Worm (Caenorhabditis elegans) whole organism, early embryonic: ENCODE results near the gene R02D5.6.

Experiments used
- B0310.2 ChIP-seq: sonication (generic microtip); optimal IDR thresholded peaks from 2 replicates; lab custom pipeline; 2016; ENCODE audit warnings: mild to moderate bottlenecking, missing genetic modification characterization, missing compliant biosample characterization
- F13C5.2 ChIP-seq: sonication (generic microtip); optimal IDR thresholded peaks from 2 replicates; lab custom pipeline; 2017; ENCODE audit warnings: mild to moderate bottlenecking, missing genetic modification characterization, inconsistent platforms, missing compliant biosample characterization
- aly-1 ChIP-seq: sonication (generic microtip); optimal IDR thresholded peaks from 2 replicates; lab custom pipeline; 2016; ENCODE audit warnings: missing genetic modification characterization, missing compliant biosample characterization
- ama-1 ChIP-seq: fragments of 150-350 bp; optimal IDR thresholded peaks from 2 replicates; lab custom pipeline; 2014
- ceh-13 ChIP-seq: fragments of 200-800 bp; sonication (Bioruptor generic); optimal IDR thresholded peaks from 2 replicates; lab custom pipeline; 2018; ENCODE audit warnings: mild to moderate bottlenecking, missing genetic modification characterization, missing compliant biosample characterization
- ceh-36 ChIP-seq: sonication (generic microtip); optimal IDR thresholded peaks from 2 replicates; lab custom pipeline; 2016; ENCODE audit warnings: missing genetic modification characterization, inconsistent platforms, missing compliant biosample characterization
- ets-7 ChIP-seq: sonication (generic microtip); optimal IDR thresholded peaks from 2 replicates; lab custom pipeline; 2016; ENCODE audit warnings: missing genotype, missing genetic modification characterization, missing compliant biosample characterization
- flt-1 ChIP-seq: fragments of 200-800 bp; sonication (Bioruptor generic); IDR thresholded peaks from 2 replicates; pipeline ENCODE4 v1.3.6; 2022; ENCODE audit warnings: missing genetic modification characterization, missing compliant biosample characterization
- hmbx-1 ChIP-seq: sonication (generic microtip); optimal IDR thresholded peaks from 2 replicates; lab custom pipeline; 2016; ENCODE audit warnings: mild to moderate bottlenecking, missing genetic modification characterization, missing compliant biosample characterization
- hmg-4 ChIP-seq: fragments of 200-800 bp; sonication (Bioruptor generic); optimal IDR thresholded peaks from 2 replicates; lab custom pipeline; 2018; ENCODE audit warnings: mild to moderate bottlenecking, missing genetic modification characterization, missing compliant biosample characterization
- hnd-1 ChIP-seq: sonication (generic microtip); optimal IDR thresholded peaks from 2 replicates; lab custom pipeline; 2016; ENCODE audit warnings: missing genetic modification characterization, missing compliant biosample characterization
- pes-1 ChIP-seq: fragments of 200-800 bp; sonication (Bioruptor generic); IDR thresholded peaks from 2 replicates; pipeline ENCODE4 v1.3.6; 2022; ENCODE audit warnings: missing genetic modification reagents, missing genetic modification characterization, missing compliant biosample characterization
- scrt-1 ChIP-seq: fragments of 200-800 bp; sonication (Bioruptor generic); IDR thresholded peaks from 2 replicates; pipeline ENCODE4 v1.3.6; 2022; ENCODE audit warnings: missing genetic modification characterization, missing compliant biosample characterization
- sea-1 ChIP-seq: fragments of 200-800 bp; sonication (Bioruptor generic); conservative IDR thresholded peaks from 2 replicates; pipeline ENCODE4 v1.3.6; 2022; ENCODE audit warnings: missing genetic modification characterization, missing compliant biosample characterization
- tbx-11 ChIP-seq: fragments of 200-800 bp; sonication (Bioruptor generic); IDR thresholded peaks from 2 replicates; pipeline ENCODE4 v1.3.6; 2022; ENCODE audit warnings: missing genetic modification characterization, missing compliant biosample characterization
- tbx-37 ChIP-seq: fragments of 200-800 bp; sonication (Bioruptor generic); conservative IDR thresholded peaks from 2 replicates; pipeline ENCODE4 v1.3.6; 2022; ENCODE audit warnings: missing genetic modification reagents, missing genetic modification characterization, missing compliant biosample characterization
- tra-4 ChIP-seq: sonication (generic microtip); optimal IDR thresholded peaks from 2 replicates; lab custom pipeline; 2017; ENCODE audit warnings: missing genetic modification characterization, missing compliant biosample characterization

The R02D5.6 gene

ce11 chrV:14523788-14524582 lies 6.1 kb upstream of the R02D5.6 start, which contains the start of gene ril-1:
Gene ril-1, minus strand, starts transcription at chrV:14524129.
- no peak for TF ChIP-seq tra-4 (tag; lab: Kevin White, UChicago)
- TF ChIP-seq sea-1 (GFP tag; lab: Robert Waterston, UW), result 0 out of 2 replicates have a peak, but pooled peaks have one; percentile 54
- TF ChIP-seq ceh-13 (GFP tag; lab: Kevin White, UChicago), result peak; percentile 32
- TF ChIP-seq F13C5.2 (tag; lab: Kevin White, UChicago), result peak; percentile 51
- TF ChIP-seq hnd-1 (tag; lab: Kevin White, UChicago), result peak; percentile 8

ce11 chrV:14523105-14523504 lies 5.2 kb upstream of the R02D5.6 start, which contains the start of gene C53A5.2:
Gene C53A5.2, minus strand, starts transcription at chrV:14523205.
- TF ChIP-seq flt-1 (GFP tag; lab: Robert Waterston, UW) (no peak), tbx-11 (GFP tag; lab: Robert Waterston, UW) (no peak), ceh-13 (GFP tag; lab: Kevin White, UChicago) (no peak), ceh-36 (no peak), tra-4 (tag; lab: Kevin White, UChicago) (no peak), pes-1 (GFP tag; lab: Robert Waterston, UW) (no peak), F13C5.2 (tag; lab: Kevin White, UChicago) (no peak), B0310.2 (tag; lab: Kevin White, UChicago) (no peak), scrt-1 (GFP tag; lab: Robert Waterston, UW) (no peak)

- no peak for TF ChIP-seq sea-1 (GFP tag; lab: Robert Waterston, UW)
Measured at ce11 chrV:14522514-14522913, 4.6 kb upstream of the R02D5.6 start, which contains the start of gene C53A5.16. Gene C53A5.16, minus strand, starts transcription at chrV:14522614.

- TF ChIP-seq sea-1 (GFP tag; lab: Robert Waterston, UW) (no peak), hnd-1 (tag; lab: Kevin White, UChicago) (no peak), B0310.2 (tag; lab: Kevin White, UChicago) (no peak), ceh-36 (no peak), pes-1 (GFP tag; lab: Robert Waterston, UW) (no peak), scrt-1 (GFP tag; lab: Robert Waterston, UW) (no peak), hmbx-1 (no peak), hmg-4 (GFP tag; lab: Kevin White, UChicago) (no peak), ceh-13 (GFP tag; lab: Kevin White, UChicago) (no peak), tra-4 (tag; lab: Kevin White, UChicago) (no peak), tbx-37 (no peak), tbx-11 (GFP tag; lab: Robert Waterston, UW) (no peak), ama-1 (no peak), ets-7 (tag; lab: Kevin White, UChicago) (no peak), aly-1 (no peak), F13C5.2 (tag; lab: Kevin White, UChicago) (no peak)
Measured at ce11 chrV:14521000-14521399, 3.1 kb upstream of the R02D5.6 start, which contains the start of gene C53A5.17. Gene C53A5.17, minus strand, starts transcription at chrV:14521100.

ce11 chrV:14519268-14519667 lies 1.4 kb upstream of the R02D5.6 start, which contains the start of gene R02D5.8:
Gene R02D5.8, minus strand, starts transcription at chrV:14519368.
- TF ChIP-seq ceh-13 (GFP tag; lab: Kevin White, UChicago) (no peak), hmbx-1 (no peak), ets-7 (tag; lab: Kevin White, UChicago) (no peak), hmg-4 (GFP tag; lab: Kevin White, UChicago) (no peak), flt-1 (GFP tag; lab: Robert Waterston, UW) (no peak), tbx-11 (GFP tag; lab: Robert Waterston, UW) (no peak), B0310.2 (tag; lab: Kevin White, UChicago) (no peak), pes-1 (GFP tag; lab: Robert Waterston, UW) (no peak), hnd-1 (tag; lab: Kevin White, UChicago) (no peak), tbx-37 (no peak), aly-1 (no peak), sea-1 (GFP tag; lab: Robert Waterston, UW) (no peak), tra-4 (tag; lab: Kevin White, UChicago) (no peak), scrt-1 (GFP tag; lab: Robert Waterston, UW) (no peak), ceh-36 (no peak), ama-1 (no peak), F13C5.2 (tag; lab: Kevin White, UChicago) (no peak)

ce11 chrV:14510746-14511145 lies 7.2 kb downstream of the R02D5.6 start, which contains the start of gene R02D5.9:
Gene R02D5.9, minus strand, starts transcription at chrV:14511123.
- TF ChIP-seq ceh-36 (no peak), scrt-1 (GFP tag; lab: Robert Waterston, UW) (no peak), pes-1 (GFP tag; lab: Robert Waterston, UW) (no peak), ceh-13 (GFP tag; lab: Kevin White, UChicago) (no peak), sea-1 (GFP tag; lab: Robert Waterston, UW) (no peak), hnd-1 (tag; lab: Kevin White, UChicago) (no peak), hmbx-1 (no peak), tbx-37 (no peak), ets-7 (tag; lab: Kevin White, UChicago) (no peak), hmg-4 (GFP tag; lab: Kevin White, UChicago) (no peak), tra-4 (tag; lab: Kevin White, UChicago) (no peak)

ce11 chrV:14508556-14508955 lies 9.4 kb downstream of the R02D5.6 start:
- TF ChIP-seq hmg-4 (GFP tag; lab: Kevin White, UChicago) (no peak), flt-1 (GFP tag; lab: Robert Waterston, UW) (no peak), tbx-11 (GFP tag; lab: Robert Waterston, UW) (no peak), hnd-1 (tag; lab: Kevin White, UChicago) (no peak), ceh-13 (GFP tag; lab: Kevin White, UChicago) (no peak), sea-1 (GFP tag; lab: Robert Waterston, UW) (no peak), ama-1 (no peak), pes-1 (GFP tag; lab: Robert Waterston, UW) (no peak), ets-7 (tag; lab: Kevin White, UChicago) (no peak), aly-1 (no peak), F13C5.2 (tag; lab: Kevin White, UChicago) (no peak), B0310.2 (tag; lab: Kevin White, UChicago) (no peak), hmbx-1 (no peak), ceh-36 (no peak), tra-4 (tag; lab: Kevin White, UChicago) (no peak), tbx-37 (no peak), scrt-1 (GFP tag; lab: Robert Waterston, UW) (no peak)
